Fruit fly (Drosophila melanogaster): ENCODE measurements around the gene CG16713.

The CG16713 gene

dm6 chr2L:3655698-3656105 is 39.5 kb downstream of the CG16713 start:
- peak; percentile 88 for TF ChIP-seq Doc2 (GFP tag; IDR thresholded peaks at IDR 0.05)
- TF ChIP-seq Ets65A (GFP tag) = peak; percentile 100
- TF ChIP-seq Dek (tag; optimal IDR thresholded peaks at IDR 0.05) = peak; percentile 98
- no peak for TF ChIP-seq D (optimal IDR thresholded peaks at IDR 0.05)
- peak; percentile 98 for TF ChIP-seq D (GFP tag; optimal IDR thresholded peaks at IDR 0.05)
- peak; percentile 98 for TF ChIP-seq sug (tag; optimal IDR thresholded peaks at IDR 0.05)
- peak; percentile 98 for TF ChIP-seq CG10979 (tag; optimal IDR thresholded peaks at IDR 0.05)
- peak; percentile 98 for TF ChIP-seq CG5245 (GFP tag; optimal IDR thresholded peaks at IDR 0.05)
- TF ChIP-seq NC2β (GFP tag; optimal IDR thresholded peaks at IDR 0.05) = peak; percentile 98
- TF ChIP-seq CG42726 (GFP tag; IDR thresholded peaks at IDR 0.05; ENCODE audit: partially characterized antibody) = no peak
- TF ChIP-seq CG11560 (tag; IDR thresholded peaks at IDR 0.05) = peak; percentile 88
- TF ChIP-seq H2.0 (GFP tag; IDR thresholded peaks at IDR 0.05) = peak; percentile 97
- TF ChIP-seq dysf (GFP tag; IDR thresholded peaks at IDR 0.05) = peak; percentile 99
- TF ChIP-seq Elba2 (GFP tag; optimal IDR thresholded peaks at IDR 0.05) = peak; percentile 78
- TF ChIP-seq Aef1 (GFP tag; IDR thresholded peaks at IDR 0.05) = peak; percentile 97
- TF ChIP-seq row (GFP tag; IDR thresholded peaks at IDR 0.05) = peak; percentile 99
- peak; percentile 98 for TF ChIP-seq CG6689 (GFP tag; IDR thresholded peaks at IDR 0.05)
- peak; percentile 91 for TF ChIP-seq CG11696 (GFP tag; IDR thresholded peaks at IDR 0.05)
- TF ChIP-seq az2 (GFP tag; optimal IDR thresholded peaks at IDR 0.05) = peak; percentile 98
- TF ChIP-seq CG8765 (GFP tag; IDR thresholded peaks at IDR 0.05) = peak; percentile 95
- peak; percentile 98 for TF ChIP-seq so (GFP tag; IDR thresholded peaks at IDR 0.05)
- no peak for TF ChIP-seq Sin3A (optimal IDR thresholded peaks at IDR 0.05)
- peak; percentile 88 for TF ChIP-seq CG3838 (GFP tag; optimal IDR thresholded peaks at IDR 0.05)
- TF ChIP-seq aop (GFP tag; IDR thresholded peaks at IDR 0.05) = peak; percentile 87
- TF ChIP-seq CG17612 (GFP tag; IDR thresholded peaks at IDR 0.05) = peak; percentile 93
- peak; percentile 77 for TF ChIP-seq bigmax (GFP tag; optimal IDR thresholded peaks at IDR 0.05)
- TF ChIP-seq HLH3B (GFP tag; IDR thresholded peaks at IDR 0.05) = peak; percentile 98
- TF ChIP-seq trh (GFP tag; optimal IDR thresholded peaks at IDR 0.05) = peak; percentile 87
- no peak for TF ChIP-seq CG6791 (GFP tag; IDR thresholded peaks at IDR 0.05; ENCODE audit: partially characterized antibody)
- peak; percentile 97 for TF ChIP-seq tgo (GFP tag; IDR thresholded peaks at IDR 0.05)
- TF ChIP-seq sd (tag; optimal IDR thresholded peaks at IDR 0.05) = peak; percentile 95
- peak; percentile 97 for TF ChIP-seq CG14050 (GFP tag; IDR thresholded peaks at IDR 0.05)
- TF ChIP-seq en (GFP tag; optimal IDR thresholded peaks at IDR 0.05) = peak; percentile 97
- TF ChIP-seq CG10543 (GFP tag; optimal IDR thresholded peaks at IDR 0.05) = peak; percentile 99
- TF ChIP-seq usp (GFP tag; optimal IDR thresholded peaks at IDR 0.05) = no peak
- TF ChIP-seq org-1 (GFP tag; optimal IDR thresholded peaks at IDR 0.05) = peak; percentile 99
- TF ChIP-seq HmgD (GFP tag; optimal IDR thresholded peaks at IDR 0.05) = peak; percentile 97
- TF ChIP-seq Opbp (GFP tag; IDR thresholded peaks at IDR 0.05; ENCODE audit: partially characterized antibody) = no peak
- TF ChIP-seq CG4404 (GFP tag; IDR thresholded peaks at IDR 0.05) = peak; percentile 95
- TF ChIP-seq CHES-1-like (GFP tag; optimal IDR thresholded peaks at IDR 0.05) = peak; percentile 98
- TF ChIP-seq vfl (GFP tag; optimal IDR thresholded peaks at IDR 0.05) = peak; percentile 95
- peak; percentile 97 to 98 for TF ChIP-seq Pdp1 (GFP tag; optimal IDR thresholded peaks at IDR 0.05)
- TF ChIP-seq CG32772 (GFP tag; IDR thresholded peaks at IDR 0.05) = peak; percentile 97
- peak; percentile 97 for TF ChIP-seq disco-r (GFP tag; optimal IDR thresholded peaks at IDR 0.05)
- peak in 1 of 2 experiments; percentile 98 for TF ChIP-seq Eip74EF (GFP tag; optimal IDR thresholded peaks at IDR 0.05)
- TF ChIP-seq CG2129 (GFP tag; IDR thresholded peaks at IDR 0.05; ENCODE audit: partially characterized antibody) = no peak
- TF ChIP-seq B-H2 (GFP tag; optimal IDR thresholded peaks at IDR 0.05) = peak; percentile 99
- peak; percentile 98 for TF ChIP-seq zfh1 (GFP tag; IDR thresholded peaks at IDR 0.05)
- peak; percentile 98 for TF ChIP-seq CG10366 (GFP tag; IDR thresholded peaks at IDR 0.05)
- TF ChIP-seq stc (GFP tag; IDR thresholded peaks at IDR 0.05) = peak; percentile 98
- TF ChIP-seq ase (GFP tag; IDR thresholded peaks at IDR 0.05) = peak; percentile 97
- TF ChIP-seq CG9932 (GFP tag; IDR thresholded peaks at IDR 0.05) = peak; percentile 99
- no peak for TF ChIP-seq vnd (GFP tag; IDR thresholded peaks at IDR 0.05; ENCODE audit: partially characterized antibody)
